Worm (Caenorhabditis elegans) whole organism, L2 larva: ENCODE measurements around the gene F07A11.4.

ENCODE experiments used
- C34F6.9 ChIP-seq: fragments of 150-350 bp; optimal IDR thresholded peaks from 2 replicates; lab custom pipeline; 2014; ENCODE audit warnings: missing biosample characterization, missing genetic modification characterization
- F13H6.1 ChIP-seq: sonication (generic microtip); optimal IDR thresholded peaks from 2 replicates; lab custom pipeline; 2016; ENCODE audit warnings: missing genetic modification characterization, missing compliant biosample characterization
- R02D3.7 ChIP-seq: fragments of 150-350 bp; optimal IDR thresholded peaks from 2 replicates; lab custom pipeline; 2014; ENCODE audit warnings: missing biosample characterization, missing genetic modification characterization
- ZK546.5 ChIP-seq: sonication (generic microtip); optimal IDR thresholded peaks from 2 replicates; lab custom pipeline; 2017; ENCODE audit warnings: missing biosample characterization, missing genetic modification characterization
- alr-1 ChIP-seq: fragments of 150-350 bp; optimal IDR thresholded peaks from 2 replicates; lab custom pipeline; 2014; ENCODE audit warnings: missing biosample characterization, missing genetic modification characterization
- ama-1 ChIP-seq: fragments of 150-350 bp; optimal IDR thresholded peaks from 2 replicates; lab custom pipeline; 2018; ENCODE audit warnings: inconsistent platforms
- blmp-1 ChIP-seq: sonication (generic microtip); optimal IDR thresholded peaks from 2 replicates; lab custom pipeline; 2017; ENCODE audit warnings: missing genetic modification characterization, mild to moderate bottlenecking, missing compliant biosample characterization, antibody characterized with exemption, moderate library complexity; ENCODE audit not compliant: insufficient read depth
- ceh-82 ChIP-seq: fragments of 150-350 bp; optimal IDR thresholded peaks from 2 replicates; lab custom pipeline; 2014; ENCODE audit warnings: missing biosample characterization, missing genetic modification characterization
- crh-2 ChIP-seq: sonication (generic microtip); optimal IDR thresholded peaks from 2 replicates; lab custom pipeline; 2017; ENCODE audit warnings: missing biosample characterization, missing genetic modification characterization
- dmd-4 ChIP-seq: sonication (generic microtip); optimal IDR thresholded peaks from 2 replicates; lab custom pipeline; 2017; ENCODE audit warnings: missing biosample characterization, missing genetic modification characterization
- egl-27 ChIP-seq: sonication (generic microtip); optimal IDR thresholded peaks from 3 replicates; lab custom pipeline; 2017; ENCODE audit warnings: missing biosample characterization, missing genetic modification reagents, missing genetic modification characterization
- elt-1 ChIP-seq: fragments of 150-350 bp; optimal IDR thresholded peaks from 2 replicates; lab custom pipeline; 2014; ENCODE audit warnings: missing biosample characterization, missing genetic modification characterization
- elt-3 ChIP-seq: sonication (generic microtip); optimal IDR thresholded peaks from 2 replicates; lab custom pipeline; 2017; ENCODE audit warnings: missing biosample characterization, missing genetic modification characterization
- fos-1 ChIP-seq: fragments of 150-350 bp; optimal IDR thresholded peaks from 2 replicates; lab custom pipeline; 2014; ENCODE audit warnings: missing biosample characterization, missing genetic modification characterization
- lin-11 ChIP-seq: fragments of 150-350 bp; sonication (generic microtip); optimal IDR thresholded peaks from 2 replicates; lab custom pipeline; 2014; ENCODE audit warnings: missing biosample characterization, missing genetic modification characterization, inconsistent platforms, mixed read lengths
- lin-13 ChIP-seq: fragments of 150-350 bp; optimal IDR thresholded peaks from 2 replicates; lab custom pipeline; 2014; ENCODE audit warnings: missing biosample characterization, missing genetic modification reagents, missing genetic modification characterization
- lin-39 ChIP-seq: fragments of 150-350 bp; optimal IDR thresholded peaks from 2 replicates; lab custom pipeline; 2014; ENCODE audit warnings: missing biosample characterization, missing genetic modification reagents, missing genetic modification characterization
- lsy-2 ChIP-seq, 2 experiments: fragments of 150-350 bp in 1 of 2; sonication (generic microtip) in 1 of 2; optimal IDR thresholded peaks; 2 replicates each; lab custom pipeline; 2014 to 2017; ENCODE audit warnings: missing biosample characterization in 2 of 2, missing genetic modification characterization in 2 of 2
- mab-5 ChIP-seq: fragments of 150-350 bp; optimal IDR thresholded peaks from 2 replicates; lab custom pipeline; 2014; ENCODE audit warnings: missing biosample characterization, missing genetic modification characterization
- mbf-1 ChIP-seq: sonication (generic microtip); optimal IDR thresholded peaks from 2 replicates; lab custom pipeline; 2017; ENCODE audit warnings: missing biosample characterization, missing genetic modification characterization
- mdl-1 ChIP-seq, 2 experiments: fragments of 150-350 bp in 1 of 2; sonication (generic microtip) in 1 of 2; optimal IDR thresholded peaks; 2 replicates each; lab custom pipeline; 2017; ENCODE audit warnings: missing biosample characterization in 2 of 2, missing genetic modification characterization in 2 of 2
- nhr-10 ChIP-seq: sonication (generic microtip); optimal IDR thresholded peaks from 2 replicates; lab custom pipeline; 2017; ENCODE audit warnings: missing biosample characterization, missing genetic modification characterization
- nhr-11 ChIP-seq: fragments of 150-350 bp; optimal IDR thresholded peaks from 2 replicates; lab custom pipeline; 2014; ENCODE audit warnings: missing biosample characterization, missing genetic modification characterization
- nhr-12 ChIP-seq: fragments of 150-350 bp; optimal IDR thresholded peaks from 2 replicates; lab custom pipeline; 2014; ENCODE audit warnings: missing biosample characterization, missing genetic modification characterization
- nhr-129 ChIP-seq: fragments of 150-350 bp; optimal IDR thresholded peaks from 2 replicates; lab custom pipeline; 2014; ENCODE audit warnings: missing biosample characterization, missing genetic modification characterization
- nhr-23 ChIP-seq: fragments of 150-350 bp; optimal IDR thresholded peaks from 2 replicates; lab custom pipeline; 2014; ENCODE audit warnings: missing biosample characterization, missing genetic modification reagents, missing genetic modification characterization
- nhr-237 ChIP-seq: fragments of 150-350 bp; optimal IDR thresholded peaks from 2 replicates; lab custom pipeline; 2014; ENCODE audit warnings: missing biosample characterization, missing genetic modification characterization
- nhr-25 ChIP-seq: fragments of 150-350 bp; sonication (generic microtip); optimal IDR thresholded peaks from 3 replicates; lab custom pipeline; 2014; ENCODE audit warnings: missing biosample characterization, missing genetic modification characterization
- nhr-6 ChIP-seq: fragments of 150-350 bp; optimal IDR thresholded peaks from 2 replicates; lab custom pipeline; 2014; ENCODE audit warnings: missing biosample characterization, missing genetic modification characterization
- nhr-77 ChIP-seq: fragments of 150-350 bp; optimal IDR thresholded peaks from 2 replicates; lab custom pipeline; 2014; ENCODE audit warnings: missing biosample characterization, missing genetic modification characterization
- sem-4 ChIP-seq: fragments of 150-350 bp; optimal IDR thresholded peaks from 2 replicates; lab custom pipeline; 2014; ENCODE audit warnings: missing biosample characterization, missing genetic modification reagents, missing genetic modification characterization
- skn-1 ChIP-seq: sonication (generic microtip); optimal IDR thresholded peaks from 2 replicates; lab custom pipeline; 2017; ENCODE audit warnings: missing biosample characterization, missing genetic modification characterization
- sma-3 ChIP-seq: sonication (generic microtip); optimal IDR thresholded peaks from 2 replicates; lab custom pipeline; 2016; ENCODE audit warnings: missing genetic modification reagents, missing genetic modification characterization, missing compliant biosample characterization
- sma-9 ChIP-seq, 2 experiments: fragments of 150-350 bp in 1 of 2; sonication (generic microtip) in 1 of 2; optimal IDR thresholded peaks; 2 replicates each; lab custom pipeline; 2014 to 2016; ENCODE audit warnings: missing genetic modification characterization in 2 of 2, mild to moderate bottlenecking in 1 of 2, missing biosample characterization in 1 of 2, missing compliant biosample characterization in 1 of 2, missing genetic modification reagents in 1 of 2, moderate library complexity in 1 of 2
- unc-55 ChIP-seq: fragments of 150-350 bp; sonication (generic microtip); optimal IDR thresholded peaks from 3 replicates; lab custom pipeline; 2014; ENCODE audit warnings: missing biosample characterization, missing genetic modification reagents, missing genetic modification characterization
- unc-62 ChIP-seq: fragments of 150-350 bp; optimal IDR thresholded peaks from 2 replicates; lab custom pipeline; 2014; ENCODE audit warnings: missing biosample characterization, missing genetic modification reagents, missing genetic modification characterization
- zag-1 ChIP-seq: fragments of 150-350 bp; optimal IDR thresholded peaks from 2 replicates; lab custom pipeline; 2014; ENCODE audit warnings: missing biosample characterization, missing genetic modification characterization
- ztf-1 ChIP-seq: fragments of 200-800 bp; sonication (Bioruptor generic); conservative IDR thresholded peaks from 2 replicates; pipeline ENCODE4 v1.3.6; 2022; ENCODE audit warnings: missing genetic modification characterization, missing compliant biosample characterization
- ztf-11 ChIP-seq: sonication (generic microtip); optimal IDR thresholded peaks from 2 replicates; lab custom pipeline; 2017; ENCODE audit warnings: missing biosample characterization, missing genetic modification characterization
- ztf-4 ChIP-seq: fragments of 150-350 bp; optimal IDR thresholded peaks from 2 replicates; lab custom pipeline; 2014; ENCODE audit warnings: missing biosample characterization, missing genetic modification characterization

Gene F07A11.4

DNA sequence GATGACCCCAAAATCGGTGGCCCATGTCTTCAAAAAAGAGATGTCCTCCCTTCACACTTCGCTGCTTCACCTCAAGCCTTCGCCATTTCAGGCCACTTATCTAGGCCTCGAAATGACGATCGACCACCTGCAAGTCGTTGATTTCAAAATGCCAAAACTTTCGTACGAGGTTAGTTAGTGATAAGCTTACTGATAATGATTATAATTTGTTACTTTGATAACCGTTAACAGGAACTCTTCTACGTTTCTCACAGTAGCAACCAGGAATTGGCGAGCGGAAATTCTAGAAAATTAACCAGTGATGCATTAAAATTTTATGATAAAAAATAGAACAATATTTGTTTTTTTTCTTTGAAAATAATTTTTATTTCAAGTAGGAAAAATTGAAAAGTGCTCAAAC lies 46.1 kb downstream of the F07A11.4 start:
- TF ChIP-seq nhr-237 (tag; lab: Kevin White, UChicago) (no peak), fos-1 (tag; lab: Kevin White, UChicago) (peak; percentile 79)

DNA sequence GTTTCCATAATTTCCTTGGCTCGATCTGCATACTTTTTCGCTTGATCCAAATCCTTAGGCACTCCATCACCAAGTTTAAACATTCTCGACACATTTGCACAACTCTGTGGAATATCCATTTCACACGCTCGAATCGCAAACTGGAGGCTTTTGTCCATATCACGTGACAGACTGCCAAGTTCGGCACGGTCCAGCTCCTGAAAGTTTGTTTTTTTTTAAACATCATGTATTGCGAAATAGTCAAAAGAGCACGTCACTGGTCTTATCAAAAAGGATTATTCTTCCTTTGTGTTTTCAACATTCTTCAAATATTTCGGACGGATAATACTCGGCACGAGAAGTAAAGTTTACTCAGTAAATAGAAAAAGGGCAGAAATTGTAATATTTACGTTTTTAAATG lies 48.4 kb downstream of the F07A11.4 start:
- TF ChIP-seq crh-2 (tag; lab: Kevin White, UChicago) (no peak), lsy-2 (tag; optimal IDR thresholded peaks at IDR 0.05; lab: Kevin White, UChicago) (no peak), blmp-1 (tag; lab: Kevin White, UChicago) (no peak), nhr-6 (tag; lab: Kevin White, UChicago) (no peak), nhr-10 (tag; lab: Kevin White, UChicago) (no peak), skn-1 (tag; lab: Kevin White, UChicago) (no peak), elt-3 (no peak), ztf-11 (no peak), nhr-237 (tag; lab: Kevin White, UChicago) (no peak), ztf-1 (GFP tag; lab: Robert Waterston, UW) (no peak), alr-1 (tag; lab: Kevin White, UChicago) (no peak), sma-9 (GFP tag; optimal IDR thresholded peaks at IDR 0.05; lab: Kevin White, UChicago) (no peak), sma-9 (tag; optimal IDR thresholded peaks at IDR 0.05; lab: Kevin White, UChicago) (no peak), lin-39 (tag; lab: Kevin White, UChicago) (no peak), sma-3 (GFP tag; lab: Kevin White, UChicago) (no peak), ZK546.5 (no peak)

DNA sequence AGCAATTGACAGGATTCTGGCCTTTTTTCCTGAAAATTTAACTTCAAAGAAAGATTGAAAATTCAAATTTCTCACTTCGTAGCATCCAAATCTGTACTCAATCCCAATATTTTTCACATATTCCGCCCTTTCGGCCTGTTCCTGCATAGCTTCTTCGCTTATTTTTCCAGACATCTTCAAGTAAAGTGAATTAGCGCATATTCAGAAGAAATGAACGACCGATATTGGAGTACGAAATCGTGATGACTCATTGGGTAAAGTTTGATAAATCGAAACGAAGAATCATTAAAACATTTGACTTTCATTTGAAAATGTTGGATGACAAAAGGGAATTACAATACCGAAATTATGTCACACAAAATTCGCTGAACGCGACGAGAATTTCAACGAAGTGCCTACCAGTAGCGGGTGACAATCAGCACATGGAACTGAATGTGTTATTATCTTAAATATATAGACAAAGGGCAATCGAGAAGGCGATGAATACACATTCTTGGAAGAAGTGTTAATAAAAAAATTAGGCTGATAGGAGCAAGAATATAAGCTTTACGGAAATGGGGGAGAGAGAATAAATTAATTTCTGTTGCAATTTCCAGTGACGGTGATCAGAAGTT lies 50.3 kb downstream of the F07A11.4 start, which contains the start of gene coa-7:
Gene coa-7 (minus strand): TSS at position 174 of the 614 bp plus-strand sequence.
- TF ChIP-seq sem-4 (tag; lab: Kevin White, UChicago), result no peak
- no peak for TF ChIP-seq dmd-4
- TF ChIP-seq ceh-82 (tag; lab: Kevin White, UChicago), result no peak
- TF ChIP-seq lsy-2 (tag; optimal IDR thresholded peaks at IDR 0.05; lab: Kevin White, UChicago), result no peak
- no peak for TF ChIP-seq lin-13 (GFP tag; lab: Kevin White, UChicago)
- TF ChIP-seq mdl-1 (tag; optimal IDR thresholded peaks at IDR 0.05; lab: Kevin White, UChicago), result no peak
- no peak for TF ChIP-seq nhr-77 (tag; lab: Kevin White, UChicago)
- TF ChIP-seq ztf-11, result no peak
- no peak for TF ChIP-seq nhr-129 (tag; lab: Kevin White, UChicago)
- no peak for TF ChIP-seq egl-27
- TF ChIP-seq unc-62 (GFP tag; lab: Kevin White, UChicago), result no peak
- TF ChIP-seq crh-2 (tag; lab: Kevin White, UChicago), result no peak
- no peak for TF ChIP-seq nhr-25 (tag; lab: Kevin White, UChicago)
- TF ChIP-seq C34F6.9 (tag; lab: Kevin White, UChicago), result no peak
- no peak for TF ChIP-seq zag-1 (tag; lab: Kevin White, UChicago)
- no peak for TF ChIP-seq fos-1 (tag; lab: Kevin White, UChicago)

DNA sequence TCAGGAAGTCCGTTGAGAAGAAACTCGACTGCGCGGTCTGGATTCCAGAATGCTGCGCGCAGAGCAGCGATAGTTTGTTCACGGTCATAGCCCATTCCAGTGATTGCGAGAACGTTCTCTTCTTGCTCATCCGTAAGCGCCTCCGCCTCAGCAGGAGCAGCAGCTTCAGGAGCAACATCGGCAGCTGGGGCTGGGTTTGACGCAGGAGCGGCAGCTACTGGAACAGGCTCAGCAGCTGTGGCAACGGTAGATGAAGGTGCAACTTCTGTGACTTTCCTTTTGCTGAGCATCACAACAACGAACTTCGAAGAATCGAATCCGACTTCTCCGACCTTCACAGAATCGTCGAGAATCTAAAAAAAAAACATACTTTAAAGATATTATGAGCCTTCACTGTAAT lies 51.3 kb downstream of the F07A11.4 start:
- no peak for TF ChIP-seq nhr-237 (tag; lab: Kevin White, UChicago)
- no peak for TF ChIP-seq mbf-1
- no peak for TF ChIP-seq R02D3.7 (tag; lab: Kevin White, UChicago)
- no peak for TF ChIP-seq ztf-4 (tag; lab: Kevin White, UChicago)
- no peak for TF ChIP-seq lin-13 (GFP tag; lab: Kevin White, UChicago)
- TF ChIP-seq ceh-82 (tag; lab: Kevin White, UChicago), result no peak
- no peak for TF ChIP-seq F13H6.1 (tag; lab: Kevin White, UChicago)
- TF ChIP-seq mab-5 (tag; lab: Kevin White, UChicago), result no peak
- TF ChIP-seq crh-2 (tag; lab: Kevin White, UChicago), result no peak

DNA sequence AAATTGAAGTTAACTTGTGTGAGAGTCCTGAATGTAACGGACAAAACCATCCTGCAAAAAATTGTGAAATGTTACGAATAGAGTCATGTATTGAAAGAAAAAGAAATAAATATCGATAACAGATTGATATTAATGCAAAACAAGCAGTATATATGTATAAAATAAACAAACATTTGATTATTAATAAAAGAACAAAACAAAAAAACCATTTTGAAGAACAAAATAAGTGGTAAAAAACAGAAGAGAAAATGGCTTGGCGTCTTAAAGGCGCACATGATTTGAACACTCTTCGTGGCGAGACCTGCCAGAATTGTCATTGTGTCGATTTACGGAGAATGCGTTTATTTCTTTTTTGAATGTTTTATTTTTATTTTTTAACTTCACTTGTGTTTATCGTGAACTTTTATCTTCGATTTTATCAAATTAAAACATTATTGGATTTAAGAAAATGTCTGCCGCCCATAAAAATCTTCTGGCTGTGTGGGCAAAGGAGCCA lies 51.9 kb downstream of the F07A11.4 start, which contains the start of the genes rad-23 and rpn-12:
Gene rad-23 (minus strand): TSS at position 51 of the 496 bp plus-strand sequence.
Gene rpn-12 (plus strand): TSS at position 446 of the 496 bp plus-strand sequence.
- peak; percentile 60 for TF ChIP-seq mab-5 (tag; lab: Kevin White, UChicago)
- no peak for TF ChIP-seq nhr-77 (tag; lab: Kevin White, UChicago)
- no peak for TF ChIP-seq dmd-4
- no peak for TF ChIP-seq nhr-12
- peak in 1 of 2 experiments; percentile 86 for TF ChIP-seq lsy-2 (tag; optimal IDR thresholded peaks at IDR 0.05; lab: Kevin White, UChicago)
- TF ChIP-seq mdl-1 (tag; optimal IDR thresholded peaks at IDR 0.05; lab: Kevin White, UChicago), result no peak
- no peak for TF ChIP-seq nhr-23 (tag; lab: Kevin White, UChicago)
- no peak for TF ChIP-seq lin-39 (tag; lab: Kevin White, UChicago)
- TF ChIP-seq elt-1 (tag; lab: Kevin White, UChicago), result no peak
- no peak for TF ChIP-seq nhr-11
- no peak for TF ChIP-seq sem-4 (tag; lab: Kevin White, UChicago)
- no peak for TF ChIP-seq nhr-237 (tag; lab: Kevin White, UChicago)
- TF ChIP-seq elt-3, result no peak
- peak; percentile 92 for TF ChIP-seq unc-55 (GFP tag; lab: Kevin White, UChicago)
- peak; percentile 99 for TF ChIP-seq skn-1 (tag; lab: Kevin White, UChicago)
- TF ChIP-seq ama-1 (lab: Kevin White, UChicago), result no peak
- TF ChIP-seq crh-2 (tag; lab: Kevin White, UChicago), result peak; percentile 67
- TF ChIP-seq R02D3.7 (tag; lab: Kevin White, UChicago), result peak; percentile 47
- peak; percentile 45 for TF ChIP-seq lin-13 (GFP tag; lab: Kevin White, UChicago)
- peak; percentile 45 for TF ChIP-seq sma-9 (GFP tag; optimal IDR thresholded peaks at IDR 0.05; lab: Kevin White, UChicago)
- TF ChIP-seq sma-9 (tag; optimal IDR thresholded peaks at IDR 0.05; lab: Kevin White, UChicago), result no peak
- peak; percentile 5 for TF ChIP-seq blmp-1 (tag; lab: Kevin White, UChicago)
- TF ChIP-seq nhr-10 (tag; lab: Kevin White, UChicago), result no peak
- peak; percentile 41 for TF ChIP-seq lin-11 (tag; lab: Kevin White, UChicago)
- TF ChIP-seq mbf-1, result no peak
